Worm (Caenorhabditis elegans): ENCODE results near the gene prmn-1.

prmn-1 gene

DNA sequence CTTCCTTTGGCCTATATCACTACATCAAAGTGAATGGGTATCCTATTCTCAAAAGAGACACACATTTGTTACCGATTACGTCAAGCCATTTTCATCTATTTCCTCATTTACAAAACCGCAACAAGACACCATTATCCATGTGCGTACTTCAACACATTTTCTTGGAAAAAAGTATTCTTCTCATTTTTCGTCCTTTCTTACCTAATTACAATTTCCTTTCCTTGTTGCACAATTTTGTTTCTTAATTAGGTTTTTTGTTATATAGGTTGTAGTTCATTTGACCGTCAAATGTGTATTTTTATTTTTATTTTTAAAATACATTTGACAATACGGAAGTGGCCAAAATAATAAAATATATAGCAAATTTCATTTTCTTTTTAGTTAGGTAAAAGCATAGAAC is 1.5 kb upstream of the prmn-1 start:
- TF ChIP-seq T26A5.8 (tag; optimal IDR thresholded peaks at IDR 0.05) (no peak), nhr-120 (GFP tag; IDR thresholded peaks at IDR 0.05) (no peak), F22D6.2 (tag; optimal IDR thresholded peaks at IDR 0.05) (no peak), madf-3 (GFP tag; IDR thresholded peaks at IDR 0.05) (no peak), hsf-1 (GFP tag; IDR thresholded peaks at IDR 0.05) (no peak), let-607 (tag; optimal IDR thresholded peaks at IDR 0.05) (no peak), nfya-1 (tag; optimal IDR thresholded peaks at IDR 0.05; ENCODE audit: borderline replicate concordance, insufficient read depth) (no peak), snpc-1.1 (tag; optimal IDR thresholded peaks at IDR 0.05; ENCODE audit: insufficient read depth) (no peak), madf-6 (GFP tag; IDR thresholded peaks at IDR 0.05) (no peak), B0035.1 (tag; optimal IDR thresholded peaks at IDR 0.05) (no peak), F52B5.7 (tag; optimal IDR thresholded peaks at IDR 0.05) (no peak), sptf-2 (GFP tag; optimal IDR thresholded peaks at IDR 0.05) (no peak), pha-4 (tag; optimal IDR thresholded peaks at IDR 0.05) (no peak), ekl-4 (GFP tag; IDR thresholded peaks at IDR 0.05) (no peak), ceh-27 (GFP tag; optimal IDR thresholded peaks at IDR 0.05) (no peak)

DNA sequence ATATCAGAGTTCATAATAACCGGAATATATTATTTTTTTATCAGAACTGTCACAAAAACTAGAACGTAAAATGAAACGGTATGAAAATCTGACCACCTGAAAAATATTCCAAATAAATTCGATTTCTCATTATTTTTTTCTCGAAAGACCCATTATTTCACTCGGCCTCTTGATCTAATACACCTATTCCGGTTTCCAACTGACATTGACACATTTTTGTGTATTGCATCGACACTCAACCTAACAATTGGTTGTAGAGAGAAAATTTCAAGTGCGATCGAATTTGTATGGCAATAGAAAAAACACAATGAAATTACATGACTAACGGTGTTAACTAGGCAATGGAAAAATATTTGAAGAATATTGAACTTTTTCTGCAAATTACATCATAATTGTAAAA is 1.0 kb downstream of the prmn-1 start:
- TF ChIP-seq F10E7.11 (tag; optimal IDR thresholded peaks at IDR 0.05) = no peak
- no peak for TF ChIP-seq F37B4.10 (GFP tag; IDR thresholded peaks at IDR 0.05)
- TF ChIP-seq ztf-3 (GFP tag; optimal IDR thresholded peaks at IDR 0.05) = no peak
- TF ChIP-seq ztf-28 (GFP tag; IDR thresholded peaks at IDR 0.05) = no peak
- no peak for TF ChIP-seq bed-2 (GFP tag; IDR thresholded peaks at IDR 0.05)
- no peak for TF ChIP-seq athp-1 (tag; optimal IDR thresholded peaks at IDR 0.05)
- no peak for TF ChIP-seq B0336.3 (GFP tag; IDR thresholded peaks at IDR 0.05)
- no peak for TF ChIP-seq ztf-25 (GFP tag; IDR thresholded peaks at IDR 0.05)
- TF ChIP-seq sdz-38 (tag; optimal IDR thresholded peaks at IDR 0.05) = no peak
- no peak for TF ChIP-seq aptf-3 (GFP tag; IDR thresholded peaks at IDR 0.05)

DNA sequence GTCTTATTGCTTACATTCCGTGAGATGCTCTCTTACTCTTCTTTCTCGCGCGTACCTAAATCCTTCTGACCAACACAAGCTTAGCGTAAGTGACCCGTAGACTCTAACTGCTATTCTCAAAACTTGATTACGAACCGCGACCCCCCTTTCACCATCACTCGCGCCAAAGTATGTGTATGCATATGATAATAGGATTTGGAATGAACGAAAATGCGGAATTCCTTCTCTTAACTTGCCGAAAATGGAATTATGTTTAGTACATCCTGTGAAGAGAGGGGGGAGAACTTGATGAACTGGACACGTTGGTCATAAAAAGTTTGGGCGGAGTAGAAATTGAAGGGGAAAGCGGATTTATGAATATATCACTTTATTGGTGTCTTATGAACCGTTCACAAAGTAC is 2.0 kb downstream of the prmn-1 start:
- peak; percentile 26 for TF ChIP-seq ceh-27 (GFP tag; optimal IDR thresholded peaks at IDR 0.05)
- no peak for TF ChIP-seq ztf-3 (GFP tag; optimal IDR thresholded peaks at IDR 0.05)

DNA sequence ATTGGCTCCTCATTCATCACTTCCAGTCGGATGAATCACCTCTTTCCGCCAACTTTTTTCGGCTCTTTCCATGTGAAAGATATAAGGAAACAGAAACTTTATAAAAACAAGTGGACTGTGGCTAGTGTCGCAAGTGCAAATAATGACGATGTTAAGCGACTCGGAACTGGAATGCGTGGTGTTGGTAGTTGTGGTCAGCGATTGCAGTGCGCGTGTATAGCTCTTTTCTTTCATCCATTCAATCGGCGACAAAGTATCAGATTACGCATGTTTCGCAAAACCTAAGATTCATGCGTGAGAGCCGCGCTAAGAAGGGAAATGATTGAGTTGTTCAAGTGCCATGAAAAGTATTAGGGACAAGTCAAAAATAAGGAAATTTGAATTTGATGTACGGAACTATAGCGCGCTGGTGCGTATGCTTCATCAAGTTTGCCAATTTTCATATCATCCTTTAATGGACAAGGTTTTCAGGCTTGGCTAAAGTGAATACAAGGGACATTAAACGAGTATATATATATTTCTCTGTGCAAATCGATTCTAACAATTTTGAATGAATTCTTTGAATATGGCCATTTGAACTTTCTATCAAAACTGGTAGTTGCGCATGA is 2.9 kb downstream of the prmn-1 start:
- TF ChIP-seq tbx-9 (tag; optimal IDR thresholded peaks at IDR 0.05; ENCODE audit: borderline replicate concordance) = no peak
- no peak for TF ChIP-seq efl-1 (GFP tag; optimal IDR thresholded peaks at IDR 0.05)
- TF ChIP-seq ceh-91 (GFP tag; IDR thresholded peaks at IDR 0.05) = no peak
- no peak for TF ChIP-seq B0035.1 (tag; optimal IDR thresholded peaks at IDR 0.05)
- TF ChIP-seq B0336.3 (GFP tag; IDR thresholded peaks at IDR 0.05) = no peak
- TF ChIP-seq hrde-1 (tag; optimal IDR thresholded peaks at IDR 0.05; ENCODE audit: borderline replicate concordance) = no peak
- TF ChIP-seq lin-54 (GFP tag; optimal IDR thresholded peaks at IDR 0.05) = no peak
- no peak for TF ChIP-seq nhr-80 (tag; optimal IDR thresholded peaks at IDR 0.05)
- no peak for TF ChIP-seq nfya-1 (tag; optimal IDR thresholded peaks at IDR 0.05; ENCODE audit: borderline replicate concordance, insufficient read depth)
- TF ChIP-seq lin-26 (GFP tag; IDR thresholded peaks at IDR 0.05) = no peak
- TF ChIP-seq lir-1 (GFP tag; conservative IDR thresholded peaks at IDR 0.05) = no peak
